Fruit fly (Drosophila melanogaster) whole organism, embryonic: ENCODE data around the gene Dcps.

ENCODE experiments used
- Abd-B ChIP-seq: fragments of 200-800 bp; sonication (Bioruptor generic); optimal IDR thresholded peaks from 2 replicates; lab custom pipeline; 2018; ENCODE audit warnings: missing biosample characterization, mild to moderate bottlenecking, missing genetic modification characterization, moderate library complexity
- Atf3 ChIP-seq: fragments of 200-800 bp; sonication (Bioruptor generic); optimal IDR thresholded peaks from 3 replicates; lab custom pipeline; 2016; ENCODE audit warnings: missing biosample characterization, missing genetic modification characterization
- C15 ChIP-seq: fragments of 200-800 bp; sonication (Bioruptor generic); IDR thresholded peaks from 3 replicates; pipeline ENCODE4 v1.3.6; 2022; ENCODE audit warnings: missing biosample characterization, missing genetic modification characterization
- CG10147 ChIP-seq: fragments of 200-800 bp; sonication (Bioruptor generic); optimal IDR thresholded peaks from 2 replicates; lab custom pipeline; 2019; ENCODE audit warnings: missing biosample characterization, mild to moderate bottlenecking, missing genetic modification characterization, moderate library complexity
- CG10321 ChIP-seq: fragments of 200-800 bp; sonication (Bioruptor generic); IDR thresholded peaks from 2 replicates; pipeline ENCODE4 v1.3.6; 2022; ENCODE audit warnings: missing biosample characterization, missing genetic modification characterization
- CG11504 ChIP-seq: fragments of 200-800 bp; sonication (Bioruptor generic); optimal IDR thresholded peaks from 3 replicates; lab custom pipeline; 2019; ENCODE audit warnings: missing biosample characterization, mild to moderate bottlenecking, missing genetic modification characterization, moderate library complexity
- CG12659 ChIP-seq: fragments of 200-800 bp; sonication (Bioruptor generic); optimal IDR thresholded peaks from 3 replicates; lab custom pipeline; 2017; ENCODE audit warnings: mild to moderate bottlenecking, missing biosample characterization, missing genetic modification reagents, missing genetic modification characterization
- CG12942 ChIP-seq: fragments of 200-800 bp; sonication (Bioruptor generic); optimal IDR thresholded peaks from 3 replicates; lab custom pipeline; 2016; ENCODE audit warnings: missing biosample characterization, missing genetic modification characterization
- CG17328 ChIP-seq: fragments of 200-800 bp; sonication (Bioruptor generic); IDR thresholded peaks from 2 replicates; pipeline ENCODE4 v1.3.6; 2022; ENCODE audit warnings: missing biosample characterization, missing genetic modification characterization
- CG17912 ChIP-seq: fragments of 200-800 bp; sonication (Bioruptor generic); optimal IDR thresholded peaks from 2 replicates; lab custom pipeline; 2018; ENCODE audit warnings: missing biosample characterization, mild to moderate bottlenecking, missing genetic modification characterization
- CG18262 ChIP-seq: fragments of 200-800 bp; optimal IDR thresholded peaks from 3 replicates; lab custom pipeline; 2019; ENCODE audit warnings: missing biosample characterization, mild to moderate bottlenecking, missing genetic modification characterization, moderate library complexity
- CG31388 ChIP-seq: fragments of 200-800 bp; sonication (Bioruptor generic); optimal IDR thresholded peaks from 2 replicates; lab custom pipeline; 2016; ENCODE audit warnings: missing biosample characterization, missing genetic modification characterization
- CG4707 ChIP-seq: fragments of 200-800 bp; sonication (Bioruptor generic); optimal IDR thresholded peaks from 2 replicates; lab custom pipeline; 2018; ENCODE audit warnings: missing biosample characterization, mild to moderate bottlenecking, missing genetic modification characterization, moderate library complexity
- CG6272 ChIP-seq: fragments of 200-800 bp; sonication (Bioruptor generic); IDR thresholded peaks from 2 replicates; pipeline ENCODE4 v1.3.6; 2022; ENCODE audit warnings: missing biosample characterization, missing genetic modification characterization
- CG7556 ChIP-seq: fragments of 200-800 bp; sonication (Bioruptor generic); optimal IDR thresholded peaks from 2 replicates; lab custom pipeline; 2017; ENCODE audit warnings: missing biosample characterization, mild to moderate bottlenecking, missing genetic modification characterization
- CG7839 ChIP-seq: fragments of 200-800 bp; sonication (Bioruptor generic); optimal IDR thresholded peaks from 3 replicates; lab custom pipeline; 2018; ENCODE audit warnings: missing biosample characterization, mild to moderate bottlenecking, missing genetic modification characterization, moderate library complexity
- CG7928 ChIP-seq: fragments of 200-800 bp; sonication (Bioruptor generic); optimal IDR thresholded peaks from 2 replicates; lab custom pipeline; 2017; ENCODE audit warnings: missing biosample characterization, mild to moderate bottlenecking, missing genetic modification characterization
- CG9609 ChIP-seq: fragments of 200-800 bp; sonication (Bioruptor generic); optimal IDR thresholded peaks from 3 replicates; lab custom pipeline; 2016; ENCODE audit warnings: missing biosample characterization, missing genetic modification characterization
- Dbx ChIP-seq: fragments of 200-800 bp; sonication (Bioruptor generic); IDR thresholded peaks from 3 replicates; pipeline ENCODE4 v1.3.6; 2022; ENCODE audit warnings: missing biosample characterization, missing genetic modification characterization
- Dfd ChIP-seq, 2 experiments: fragments of >200 bp; optimal IDR thresholded peaks; 2 replicates each; lab custom pipeline; 2017; ENCODE audit warnings: missing biosample characterization in 2 of 2, missing genetic modification characterization in 2 of 2
- Dref ChIP-seq: fragments of 200-800 bp; sonication (Bioruptor generic); IDR thresholded peaks from 2 replicates; pipeline ENCODE4 v1.3.6; 2022; ENCODE audit warnings: missing biosample characterization, missing genetic modification characterization
- Eip74EF ChIP-seq, 2 experiments: fragments of 200-800 bp in 1 of 2; fragments of >200 bp in 1 of 2; sonication (Bioruptor generic) in 1 of 2; optimal IDR thresholded peaks; 2 replicates each; lab custom pipeline; 2017 to 2019; ENCODE audit warnings: missing biosample characterization in 2 of 2, missing genetic modification characterization in 2 of 2, mild to moderate bottlenecking in 1 of 2, moderate library complexity in 1 of 2
- H2.0 ChIP-seq: fragments of 200-800 bp; sonication (Bioruptor generic); IDR thresholded peaks from 2 replicates; pipeline ENCODE4 v1.3.6; 2022; ENCODE audit warnings: missing biosample characterization, missing genetic modification characterization
- HLH3B ChIP-seq: fragments of 200-800 bp; sonication (Bioruptor generic); IDR thresholded peaks from 2 replicates; pipeline ENCODE4 v1.3.6; 2022; ENCODE audit warnings: missing biosample characterization, missing genetic modification characterization
- Hand ChIP-seq: fragments of 200-800 bp; sonication (Bioruptor generic); optimal IDR thresholded peaks from 2 replicates; lab custom pipeline; 2017; ENCODE audit warnings: mild to moderate bottlenecking, missing biosample characterization, missing genetic modification reagents, missing genetic modification characterization
- HmgD ChIP-seq: fragments of 200-800 bp; sonication (Bioruptor generic); optimal IDR thresholded peaks from 3 replicates; lab custom pipeline; 2016; ENCODE audit warnings: missing biosample characterization, missing genetic modification characterization
- Hr51 ChIP-seq, 2 experiments: fragments of 200-800 bp; sonication (Bioruptor generic); optimal IDR thresholded peaks; 2 replicates in 1 of 2; 3 replicates in 1 of 2; lab custom pipeline; 2016 to 2018; ENCODE audit warnings: missing biosample characterization in 2 of 2, missing genetic modification characterization in 2 of 2, mild to moderate bottlenecking in 1 of 2, moderate library complexity in 1 of 2
- Max ChIP-seq: fragments of 200-800 bp; sonication (Bioruptor generic); optimal IDR thresholded peaks from 2 replicates; lab custom pipeline; 2016; ENCODE audit warnings: missing biosample characterization, mild to moderate bottlenecking, missing genetic modification characterization
- Optix ChIP-seq: fragments of 200-800 bp; sonication (Bioruptor generic); IDR thresholded peaks from 3 replicates; pipeline ENCODE4 v1.3.6; 2022; ENCODE audit warnings: missing biosample characterization, missing genetic modification characterization
- Sry-δ ChIP-seq: fragments of 200-800 bp; sonication (Bioruptor generic); optimal IDR thresholded peaks from 2 replicates; lab custom pipeline; 2016; ENCODE audit warnings: missing biosample characterization, missing genetic modification characterization
- cad ChIP-seq: fragments of >200 bp; optimal IDR thresholded peaks from 2 replicates; lab custom pipeline; 2017; ENCODE audit warnings: missing biosample characterization, missing genetic modification characterization
- chinmo ChIP-seq: fragments of 200-800 bp; sonication (Bioruptor generic); IDR thresholded peaks from 4 replicates; pipeline ENCODE4 v1.3.6; 2022; ENCODE audit warnings: missing biosample characterization, missing genetic modification characterization; ENCODE audit not compliant: partially characterized antibody
- da ChIP-seq: fragments of 200-800 bp; sonication (Bioruptor generic); optimal IDR thresholded peaks from 2 replicates; lab custom pipeline; 2016; ENCODE audit warnings: missing biosample characterization, missing genetic modification characterization
- ems ChIP-seq: fragments of 200-800 bp; sonication (Bioruptor generic); optimal IDR thresholded peaks from 3 replicates; lab custom pipeline; 2016; ENCODE audit warnings: missing biosample characterization, missing genetic modification characterization
- exex ChIP-seq: fragments of 200-800 bp; sonication (Bioruptor generic); optimal IDR thresholded peaks from 4 replicates; lab custom pipeline; 2018; ENCODE audit warnings: missing biosample characterization, mild to moderate bottlenecking, missing genetic modification characterization, moderate library complexity
- grau ChIP-seq: fragments of 200-800 bp; optimal IDR thresholded peaks from 3 replicates; lab custom pipeline; 2019; ENCODE audit warnings: missing biosample characterization, mild to moderate bottlenecking, missing genetic modification characterization, moderate library complexity
- hb ChIP-seq: fragments of 200-800 bp; sonication (Bioruptor generic); IDR thresholded peaks from 3 replicates; pipeline ENCODE4 v1.3.6; 2022; ENCODE audit warnings: missing biosample characterization, missing genetic modification characterization; ENCODE audit not compliant: partially characterized antibody
- jigr1 ChIP-seq: fragments of 200-800 bp; sonication (Bioruptor generic); IDR thresholded peaks from 3 replicates; pipeline ENCODE4 v1.3.6; 2022; ENCODE audit warnings: missing biosample characterization, missing genetic modification characterization
- klu ChIP-seq: fragments of 200-800 bp; sonication (Bioruptor generic); IDR thresholded peaks from 2 replicates; pipeline ENCODE4 v1.3.6; 2022; ENCODE audit warnings: missing biosample characterization, missing genetic modification characterization
- phol ChIP-seq: fragments of 200-800 bp; sonication (Bioruptor generic); optimal IDR thresholded peaks from 3 replicates; lab custom pipeline; 2018; ENCODE audit warnings: missing biosample characterization, mild to moderate bottlenecking, missing genetic modification characterization, moderate library complexity
- psq ChIP-seq: fragments of 200-800 bp; sonication (Bioruptor generic); optimal IDR thresholded peaks from 2 replicates; lab custom pipeline; 2017; ENCODE audit warnings: missing biosample characterization, missing genetic modification characterization
- sd ChIP-seq: fragments of 200-800 bp; sonication (Bioruptor generic); optimal IDR thresholded peaks from 3 replicates; lab custom pipeline; 2018; ENCODE audit warnings: missing biosample characterization, mild to moderate bottlenecking, missing genetic modification characterization, moderate library complexity
- so ChIP-seq: fragments of 200-800 bp; sonication (Bioruptor generic); IDR thresholded peaks from 3 replicates; pipeline ENCODE4 v1.3.6; 2022; ENCODE audit warnings: missing biosample characterization, missing genetic modification characterization
- unpg ChIP-seq: fragments of 200-800 bp; sonication (Bioruptor generic); optimal IDR thresholded peaks from 3 replicates; lab custom pipeline; 2018; ENCODE audit warnings: missing biosample characterization, mild to moderate bottlenecking, missing genetic modification characterization, moderate library complexity
- wek ChIP-seq: fragments of 200-800 bp; sonication (Bioruptor generic); optimal IDR thresholded peaks from 3 replicates; lab custom pipeline; 2018; ENCODE audit warnings: missing biosample characterization, mild to moderate bottlenecking, missing genetic modification characterization, moderate library complexity
- wor ChIP-seq: fragments of 200-800 bp; sonication (Bioruptor generic); IDR thresholded peaks from 2 replicates; pipeline ENCODE4 v1.3.6; 2022; ENCODE audit warnings: missing biosample characterization, missing genetic modification characterization
- zen ChIP-seq: fragments of 200-800 bp; sonication (Bioruptor generic); optimal IDR thresholded peaks from 3 replicates; lab custom pipeline; 2018; ENCODE audit warnings: missing biosample characterization, mild to moderate bottlenecking, missing genetic modification characterization, moderate library complexity
- zf30C ChIP-seq: fragments of 200-800 bp; sonication (Bioruptor generic); optimal IDR thresholded peaks from 3 replicates; lab custom pipeline; 2018; ENCODE audit warnings: missing biosample characterization, mild to moderate bottlenecking, missing genetic modification characterization

Gene Dcps

dm6 chr3R:5778731-5779593 is 24.4 kb upstream of the Dcps start, which contains the start of gene jagn (continued):
- no peak for TF ChIP-seq CG11504 (tag; lab: Kevin White, UChicago)
- peak; percentile 100 for TF ChIP-seq hb (GFP tag; lab: Robert Waterston, UW)
- TF ChIP-seq Hand (GFP tag; lab: Kevin White, UChicago) = no peak
- no peak for TF ChIP-seq jigr1 (GFP tag; lab: Robert Waterston, UW)
- peak; percentile 52 for TF ChIP-seq CG7839
- TF ChIP-seq CG9609 (GFP tag; lab: Kevin White, UChicago) = peak; percentile 63
- TF ChIP-seq C15 (GFP tag; lab: Robert Waterston, UW) = no peak
- no peak for TF ChIP-seq CG31388
- TF ChIP-seq Max (GFP tag; lab: Kevin White, UChicago) = peak; percentile 54
- TF ChIP-seq HmgD (GFP tag; lab: Kevin White, UChicago) = peak; percentile 56
- TF ChIP-seq cad (GFP tag; lab: Kevin White, UChicago) = no peak
- TF ChIP-seq zf30C (GFP tag; lab: Kevin White, UChicago) = no peak
- peak in 1 of 2 experiments; percentile 15 for TF ChIP-seq Eip74EF (GFP tag; optimal IDR thresholded peaks at IDR 0.05; lab: Kevin White, UChicago)
- TF ChIP-seq Dbx (GFP tag; lab: Robert Waterston, UW) = peak; percentile 83
- no peak for TF ChIP-seq sd (tag; lab: Kevin White, UChicago)
- TF ChIP-seq wor (GFP tag; lab: Robert Waterston, UW) = no peak
- no peak for TF ChIP-seq CG10147
- 0 out of 2 replicates have a peak, but pooled peaks have one; percentile 29 for TF ChIP-seq HLH3B
- TF ChIP-seq Abd-B (GFP tag; lab: Kevin White, UChicago) = peak; percentile 66
- TF ChIP-seq CG10321 (GFP tag; lab: Robert Waterston, UW) = peak; percentile 40; the same call in 1 of the 2 replicates
- peak; percentile 43 for TF ChIP-seq unpg (GFP tag; lab: Kevin White, UChicago)
- TF ChIP-seq ems = peak; percentile 60
- peak; percentile 53; the same call in 1 of the 3 replicates for TF ChIP-seq Optix
- peak; percentile 79 for TF ChIP-seq CG6272
- peak; percentile 42 for TF ChIP-seq zen (tag; lab: Kevin White, UChicago)
- 0 out of 2 replicates have a peak, but pooled peaks have one; percentile 28 for TF ChIP-seq klu
- TF ChIP-seq phol (tag; lab: Kevin White, UChicago) = peak; percentile 49
- TF ChIP-seq psq (GFP tag; lab: Kevin White, UChicago) = peak; percentile 31
- no peak for TF ChIP-seq so (GFP tag; lab: Robert Waterston, UW)
- peak; percentile 14 for TF ChIP-seq da
- peak; percentile 49 for TF ChIP-seq CG18262 (tag; lab: Kevin White, UChicago)
- peak; percentile 55 for TF ChIP-seq grau (tag; lab: Kevin White, UChicago)
- TF ChIP-seq CG17912 = peak; percentile 54
- TF ChIP-seq Hr51 (GFP tag; optimal IDR thresholded peaks at IDR 0.05; lab: Kevin White, UChicago) = peak; percentile 35 to 69
- TF ChIP-seq exex (tag; lab: Kevin White, UChicago) = peak; percentile 34
- no peak for TF ChIP-seq wek
- peak; percentile 96 for TF ChIP-seq Dref (GFP tag; lab: Robert Waterston, UW)
- TF ChIP-seq Dfd (GFP tag; optimal IDR thresholded peaks at IDR 0.05; lab: Kevin White, UChicago) = no peak
- peak; percentile 2 for TF ChIP-seq CG7556 (GFP tag; lab: Kevin White, UChicago)
- peak; percentile 56 for TF ChIP-seq CG17328 (GFP tag; lab: Robert Waterston, UW)
- peak; percentile 98 for TF ChIP-seq Sry-δ (GFP tag; lab: Kevin White, UChicago)
- TF ChIP-seq CG7928 (GFP tag; lab: Kevin White, UChicago) = peak; percentile 6
- peak; percentile 94 for TF ChIP-seq CG12659
- TF ChIP-seq CG4707 (GFP tag; lab: Kevin White, UChicago) = no peak
- peak; percentile 99 for TF ChIP-seq chinmo (GFP tag; lab: Robert Waterston, UW)
- TF ChIP-seq CG12942 (GFP tag; lab: Kevin White, UChicago) = no peak
- peak; percentile 73 for TF ChIP-seq H2.0 (GFP tag; lab: Robert Waterston, UW)
- no peak for TF ChIP-seq Atf3 (GFP tag; lab: Kevin White, UChicago)
